Fruit fly (Drosophila melanogaster): Measurements from ENCODE around the gene CG11151.

DNA sequence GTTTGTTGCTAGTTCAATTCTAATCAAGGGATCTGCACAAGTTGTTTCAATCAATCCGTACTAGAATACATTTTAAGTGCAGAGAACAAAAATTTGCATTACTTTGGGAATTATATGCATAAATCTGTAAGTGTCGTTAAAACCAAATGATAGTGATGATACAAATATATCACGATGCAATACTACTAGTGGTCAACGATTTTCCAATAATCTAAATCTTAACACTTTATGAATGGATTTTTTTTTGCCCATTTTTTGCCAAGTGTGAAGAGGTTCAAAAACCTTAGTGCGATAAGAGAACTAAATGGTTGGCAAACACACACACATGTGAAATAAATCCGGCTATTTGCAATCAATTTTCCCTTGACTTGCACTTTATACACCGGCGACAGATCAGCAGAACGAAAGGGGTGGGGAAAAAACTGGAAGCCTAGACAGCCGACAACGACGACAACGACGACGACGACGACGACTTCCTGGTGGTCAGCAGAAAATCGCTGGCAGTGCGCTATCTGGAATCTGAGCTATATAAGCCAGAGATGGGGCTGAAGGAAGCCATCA lies 19.5 kb downstream of the CG11151 start, which contains the start of gene Yp3:
- TF ChIP-seq CTCF (optimal IDR thresholded peaks at IDR 0.05) (no peak), CG8478 (optimal IDR thresholded peaks at IDR 0.05) (no peak)

Measured in S2 (cell line).